Worm (Caenorhabditis elegans): ENCODE results near the gene fbxa-115.

ce11 chrV:20143711-20144110 lies 48.2 kb downstream of the fbxa-115 start:
- TF ChIP-seq zag-1 (tag; optimal IDR thresholded peaks at IDR 0.05), result no peak
- no peak for TF ChIP-seq fos-1 (tag; optimal IDR thresholded peaks at IDR 0.05)
- TF ChIP-seq ztf-11 (tag; optimal IDR thresholded peaks at IDR 0.05), result no peak
- TF ChIP-seq ceh-8 (GFP tag; optimal IDR thresholded peaks at IDR 0.05), result no peak
- no peak for TF ChIP-seq ceh-82 (tag; optimal IDR thresholded peaks at IDR 0.05)
- no peak for TF ChIP-seq nhr-76 (tag; optimal IDR thresholded peaks at IDR 0.05)

Data from whole organism, L1 larva.